Worm (Caenorhabditis elegans): Measurements from ENCODE around the gene C08B6.10.

ce11 chrV:10080905-10081304, 44.4 kb upstream of the C08B6.10 start:
- TF ChIP-seq lin-15B (tag; optimal IDR thresholded peaks at IDR 0.05) (no peak), pqm-1 (tag; optimal IDR thresholded peaks at IDR 0.05) (no peak), fkh-10 (GFP tag; optimal IDR thresholded peaks at IDR 0.05) (no peak), mdl-1 (tag; optimal IDR thresholded peaks at IDR 0.05) (no peak), fkh-2 (tag; optimal IDR thresholded peaks at IDR 0.05) (no peak), nhr-25 (tag; optimal IDR thresholded peaks at IDR 0.05) (no peak), lin-39 (tag; optimal IDR thresholded peaks at IDR 0.05) (no peak), ama-1 (optimal IDR thresholded peaks at IDR 0.05) (no peak)
